Worm (Caenorhabditis elegans) whole organism, early embryonic: Measurements from ENCODE around the gene W03B1.9.
A peak's percentile ranks its signal among the peaks of the same experiment; 100 is the strongest.

Experiments used
- B0310.2 ChIP-seq: sonication (generic microtip); optimal IDR thresholded peaks from 2 replicates; lab custom pipeline; 2016; ENCODE audit warnings: mild to moderate bottlenecking, missing genetic modification characterization, missing compliant biosample characterization
- F13C5.2 ChIP-seq: sonication (generic microtip); optimal IDR thresholded peaks from 2 replicates; lab custom pipeline; 2017; ENCODE audit warnings: mild to moderate bottlenecking, missing genetic modification characterization, inconsistent platforms, missing compliant biosample characterization
- aly-1 ChIP-seq: sonication (generic microtip); optimal IDR thresholded peaks from 2 replicates; lab custom pipeline; 2016; ENCODE audit warnings: missing genetic modification characterization, missing compliant biosample characterization
- ama-1 ChIP-seq: fragments of 150-350 bp; optimal IDR thresholded peaks from 2 replicates; lab custom pipeline; 2014
- ceh-13 ChIP-seq: fragments of 200-800 bp; sonication (Bioruptor generic); optimal IDR thresholded peaks from 2 replicates; lab custom pipeline; 2018; ENCODE audit warnings: mild to moderate bottlenecking, missing genetic modification characterization, missing compliant biosample characterization
- ceh-36 ChIP-seq: sonication (generic microtip); optimal IDR thresholded peaks from 2 replicates; lab custom pipeline; 2016; ENCODE audit warnings: missing genetic modification characterization, inconsistent platforms, missing compliant biosample characterization
- ets-7 ChIP-seq: sonication (generic microtip); optimal IDR thresholded peaks from 2 replicates; lab custom pipeline; 2016; ENCODE audit warnings: missing genotype, missing genetic modification characterization, missing compliant biosample characterization
- flt-1 ChIP-seq: fragments of 200-800 bp; sonication (Bioruptor generic); IDR thresholded peaks from 2 replicates; pipeline ENCODE4 v1.3.6; 2022; ENCODE audit warnings: missing genetic modification characterization, missing compliant biosample characterization
- hmbx-1 ChIP-seq: sonication (generic microtip); optimal IDR thresholded peaks from 2 replicates; lab custom pipeline; 2016; ENCODE audit warnings: mild to moderate bottlenecking, missing genetic modification characterization, missing compliant biosample characterization
- hmg-4 ChIP-seq: fragments of 200-800 bp; sonication (Bioruptor generic); optimal IDR thresholded peaks from 2 replicates; lab custom pipeline; 2018; ENCODE audit warnings: mild to moderate bottlenecking, missing genetic modification characterization, missing compliant biosample characterization
- hnd-1 ChIP-seq: sonication (generic microtip); optimal IDR thresholded peaks from 2 replicates; lab custom pipeline; 2016; ENCODE audit warnings: missing genetic modification characterization, missing compliant biosample characterization
- pes-1 ChIP-seq: fragments of 200-800 bp; sonication (Bioruptor generic); IDR thresholded peaks from 2 replicates; pipeline ENCODE4 v1.3.6; 2022; ENCODE audit warnings: missing genetic modification reagents, missing genetic modification characterization, missing compliant biosample characterization
- scrt-1 ChIP-seq: fragments of 200-800 bp; sonication (Bioruptor generic); IDR thresholded peaks from 2 replicates; pipeline ENCODE4 v1.3.6; 2022; ENCODE audit warnings: missing genetic modification characterization, missing compliant biosample characterization
- sea-1 ChIP-seq: fragments of 200-800 bp; sonication (Bioruptor generic); conservative IDR thresholded peaks from 2 replicates; pipeline ENCODE4 v1.3.6; 2022; ENCODE audit warnings: missing genetic modification characterization, missing compliant biosample characterization
- tbx-11 ChIP-seq: fragments of 200-800 bp; sonication (Bioruptor generic); IDR thresholded peaks from 2 replicates; pipeline ENCODE4 v1.3.6; 2022; ENCODE audit warnings: missing genetic modification characterization, missing compliant biosample characterization
- tbx-37 ChIP-seq: fragments of 200-800 bp; sonication (Bioruptor generic); conservative IDR thresholded peaks from 2 replicates; pipeline ENCODE4 v1.3.6; 2022; ENCODE audit warnings: missing genetic modification reagents, missing genetic modification characterization, missing compliant biosample characterization
- tra-4 ChIP-seq: sonication (generic microtip); optimal IDR thresholded peaks from 2 replicates; lab custom pipeline; 2017; ENCODE audit warnings: missing genetic modification characterization, missing compliant biosample characterization

The W03B1.9 gene

DNA sequence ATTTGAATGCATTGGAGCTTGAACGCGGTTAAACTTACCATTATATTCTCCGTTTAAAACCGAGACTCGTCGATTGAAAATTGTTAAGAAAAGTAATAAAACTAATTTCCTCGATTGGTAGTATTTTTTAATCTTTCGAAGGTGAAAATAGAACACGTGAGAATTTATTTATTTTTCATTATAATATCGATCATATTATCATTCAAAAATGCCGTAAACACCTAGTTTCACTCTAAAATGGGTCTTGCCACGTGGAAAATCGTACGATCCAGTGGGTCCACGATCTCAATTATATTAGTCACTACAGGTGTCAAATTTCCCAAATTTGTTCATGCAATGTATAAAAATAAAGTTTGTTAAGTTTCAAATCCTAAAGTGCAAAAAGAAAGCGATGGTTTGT is at the start of gene W03B1.9:
Gene W03B1.9, minus strand, starts transcription at position 101 of the 400 bp plus-strand sequence.
- TF ChIP-seq tra-4 (tag; lab: Kevin White, UChicago) (no peak), flt-1 (GFP tag; lab: Robert Waterston, UW) (no peak), pes-1 (GFP tag; lab: Robert Waterston, UW) (no peak), ets-7 (tag; lab: Kevin White, UChicago) (no peak), ama-1 (lab: Kevin White, UChicago) (no peak), sea-1 (no peak), scrt-1 (GFP tag; lab: Robert Waterston, UW) (no peak), B0310.2 (tag; lab: Kevin White, UChicago) (no peak), aly-1 (no peak), tbx-37 (GFP tag; lab: Robert Waterston, UW) (no peak), hnd-1 (tag; lab: Kevin White, UChicago) (no peak), tbx-11 (GFP tag; lab: Robert Waterston, UW) (no peak), ceh-36 (no peak), hmbx-1 (tag; lab: Kevin White, UChicago) (no peak), F13C5.2 (tag; lab: Kevin White, UChicago) (no peak), ceh-13 (GFP tag; lab: Kevin White, UChicago) (no peak), hmg-4 (GFP tag; lab: Kevin White, UChicago) (no peak)

DNA sequence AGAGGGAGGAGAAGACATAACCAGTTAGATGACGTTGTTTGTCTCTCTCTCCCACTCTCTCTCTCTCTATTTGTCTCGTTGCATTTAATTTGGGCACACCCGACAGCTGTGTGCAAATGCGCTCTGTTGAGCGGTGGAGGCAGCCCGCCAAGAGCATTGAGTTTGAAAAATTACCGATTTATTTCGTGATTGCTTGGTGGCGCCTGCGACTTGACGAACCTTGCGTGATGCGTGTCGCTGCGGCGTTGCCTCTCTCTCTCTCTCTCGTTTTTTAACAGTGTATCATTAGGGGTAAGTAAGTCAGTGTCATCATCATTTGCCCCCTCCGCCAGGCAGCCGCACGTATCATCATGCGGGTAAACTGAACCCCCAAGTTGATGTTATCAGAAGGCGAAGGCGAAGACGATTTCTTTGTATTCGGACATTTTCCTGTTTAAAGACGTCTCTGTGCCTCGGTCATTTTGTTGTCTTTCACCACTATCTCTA is 49.3 kb upstream of the W03B1.9 start:
- no peak for TF ChIP-seq tbx-37 (GFP tag; lab: Robert Waterston, UW)
- TF ChIP-seq sea-1 = no peak
- TF ChIP-seq tbx-11 (GFP tag; lab: Robert Waterston, UW) = 0 out of 2 replicates have a peak, but pooled peaks have one; percentile 33
- TF ChIP-seq tra-4 (tag; lab: Kevin White, UChicago) = no peak
- no peak for TF ChIP-seq B0310.2 (tag; lab: Kevin White, UChicago)
- TF ChIP-seq F13C5.2 (tag; lab: Kevin White, UChicago) = peak; percentile 71
- no peak for TF ChIP-seq pes-1 (GFP tag; lab: Robert Waterston, UW)
- no peak for TF ChIP-seq flt-1 (GFP tag; lab: Robert Waterston, UW)
- TF ChIP-seq hnd-1 (tag; lab: Kevin White, UChicago) = no peak
- TF ChIP-seq ama-1 (lab: Kevin White, UChicago) = no peak
- no peak for TF ChIP-seq ceh-13 (GFP tag; lab: Kevin White, UChicago)
- no peak for TF ChIP-seq scrt-1 (GFP tag; lab: Robert Waterston, UW)
- TF ChIP-seq hmbx-1 (tag; lab: Kevin White, UChicago) = no peak
- no peak for TF ChIP-seq aly-1
- no peak for TF ChIP-seq ceh-36
- no peak for TF ChIP-seq ets-7 (tag; lab: Kevin White, UChicago)
- no peak for TF ChIP-seq hmg-4 (GFP tag; lab: Kevin White, UChicago)

DNA sequence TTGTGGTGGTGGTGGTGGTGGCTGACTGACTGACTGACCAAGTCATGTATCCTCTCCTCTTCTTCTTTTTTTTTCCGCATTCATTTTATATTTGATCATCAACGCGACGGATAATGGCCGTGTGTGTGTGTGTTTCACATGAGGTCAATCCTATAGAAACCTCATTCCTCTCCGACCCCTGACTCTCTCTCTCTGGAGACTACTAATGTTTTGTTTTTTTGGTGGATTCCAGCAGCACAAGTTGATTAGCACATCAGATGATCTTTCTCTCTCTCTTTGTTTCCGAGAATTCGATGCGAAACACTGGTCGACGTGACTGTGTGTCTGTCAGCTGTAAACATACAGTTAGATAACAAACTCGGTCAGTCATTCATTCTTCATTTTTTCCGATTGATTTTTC is 48.3 kb upstream of the W03B1.9 start, which contains the start of gene Y24D9A.7:
Gene Y24D9A.7, minus strand, starts transcription at position 46 of the 400 bp plus-strand sequence.
- TF ChIP-seq hmg-4 (GFP tag; lab: Kevin White, UChicago) (no peak), F13C5.2 (tag; lab: Kevin White, UChicago) (no peak), flt-1 (GFP tag; lab: Robert Waterston, UW) (no peak), pes-1 (GFP tag; lab: Robert Waterston, UW) (no peak), ama-1 (lab: Kevin White, UChicago) (no peak), hmbx-1 (tag; lab: Kevin White, UChicago) (no peak), aly-1 (no peak), ceh-36 (no peak), scrt-1 (GFP tag; lab: Robert Waterston, UW) (no peak), tbx-11 (GFP tag; lab: Robert Waterston, UW) (no peak), tra-4 (tag; lab: Kevin White, UChicago) (no peak), sea-1 (no peak), hnd-1 (tag; lab: Kevin White, UChicago) (no peak), tbx-37 (GFP tag; lab: Robert Waterston, UW) (no peak), B0310.2 (tag; lab: Kevin White, UChicago) (no peak)

DNA sequence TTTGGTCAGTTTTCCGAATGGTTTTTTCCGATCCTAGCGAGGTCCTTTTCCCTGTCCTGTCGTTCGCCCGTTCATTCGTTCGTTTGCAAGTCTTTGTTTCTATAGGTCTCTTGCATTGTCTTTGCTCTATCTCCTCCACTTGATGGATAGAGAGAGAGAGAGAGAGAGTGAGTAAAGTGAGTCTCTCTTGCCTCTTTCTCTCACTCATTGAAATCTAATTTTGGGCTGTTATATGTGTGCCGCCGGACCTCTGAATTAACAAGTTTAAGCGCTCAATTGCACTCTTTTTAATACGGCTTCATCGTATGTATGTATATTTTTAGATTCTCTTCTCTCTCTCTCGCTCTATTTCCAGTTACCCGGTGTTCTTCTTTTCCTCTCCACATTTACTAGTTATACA is 47.1 kb upstream of the W03B1.9 start:
- peak; percentile 38 for TF ChIP-seq hmg-4 (GFP tag; lab: Kevin White, UChicago)
- TF ChIP-seq tbx-37 (GFP tag; lab: Robert Waterston, UW) = no peak
- no peak for TF ChIP-seq hmbx-1 (tag; lab: Kevin White, UChicago)

DNA sequence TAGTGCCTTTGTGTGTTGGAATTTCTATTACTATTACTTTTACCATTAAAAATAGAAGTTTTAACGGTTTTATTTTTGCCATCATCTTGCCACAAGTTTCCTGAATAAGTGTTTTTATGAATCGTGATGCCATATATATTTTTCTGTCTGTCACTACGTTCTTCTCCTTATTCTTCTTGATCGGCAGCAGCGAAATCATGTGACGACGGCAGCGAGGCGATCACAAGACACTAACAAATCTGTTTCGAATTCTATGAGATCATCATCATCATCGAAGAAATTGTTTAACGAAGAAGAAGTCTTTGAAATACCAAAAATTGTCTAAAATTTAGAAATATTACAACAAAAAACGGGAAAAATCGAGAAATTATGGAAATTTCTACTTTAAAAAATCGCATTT is 45.6 kb upstream of the W03B1.9 start:
- no peak for TF ChIP-seq B0310.2 (tag; lab: Kevin White, UChicago)
- no peak for TF ChIP-seq ceh-36
- no peak for TF ChIP-seq flt-1 (GFP tag; lab: Robert Waterston, UW)
- TF ChIP-seq aly-1 = no peak
- no peak for TF ChIP-seq F13C5.2 (tag; lab: Kevin White, UChicago)
- no peak for TF ChIP-seq hmbx-1 (tag; lab: Kevin White, UChicago)
- no peak for TF ChIP-seq sea-1
- no peak for TF ChIP-seq tbx-11 (GFP tag; lab: Robert Waterston, UW)
- TF ChIP-seq scrt-1 (GFP tag; lab: Robert Waterston, UW) = no peak
- TF ChIP-seq pes-1 (GFP tag; lab: Robert Waterston, UW) = no peak
- no peak for TF ChIP-seq hmg-4 (GFP tag; lab: Kevin White, UChicago)
- no peak for TF ChIP-seq tra-4 (tag; lab: Kevin White, UChicago)
- TF ChIP-seq hnd-1 (tag; lab: Kevin White, UChicago) = no peak

DNA sequence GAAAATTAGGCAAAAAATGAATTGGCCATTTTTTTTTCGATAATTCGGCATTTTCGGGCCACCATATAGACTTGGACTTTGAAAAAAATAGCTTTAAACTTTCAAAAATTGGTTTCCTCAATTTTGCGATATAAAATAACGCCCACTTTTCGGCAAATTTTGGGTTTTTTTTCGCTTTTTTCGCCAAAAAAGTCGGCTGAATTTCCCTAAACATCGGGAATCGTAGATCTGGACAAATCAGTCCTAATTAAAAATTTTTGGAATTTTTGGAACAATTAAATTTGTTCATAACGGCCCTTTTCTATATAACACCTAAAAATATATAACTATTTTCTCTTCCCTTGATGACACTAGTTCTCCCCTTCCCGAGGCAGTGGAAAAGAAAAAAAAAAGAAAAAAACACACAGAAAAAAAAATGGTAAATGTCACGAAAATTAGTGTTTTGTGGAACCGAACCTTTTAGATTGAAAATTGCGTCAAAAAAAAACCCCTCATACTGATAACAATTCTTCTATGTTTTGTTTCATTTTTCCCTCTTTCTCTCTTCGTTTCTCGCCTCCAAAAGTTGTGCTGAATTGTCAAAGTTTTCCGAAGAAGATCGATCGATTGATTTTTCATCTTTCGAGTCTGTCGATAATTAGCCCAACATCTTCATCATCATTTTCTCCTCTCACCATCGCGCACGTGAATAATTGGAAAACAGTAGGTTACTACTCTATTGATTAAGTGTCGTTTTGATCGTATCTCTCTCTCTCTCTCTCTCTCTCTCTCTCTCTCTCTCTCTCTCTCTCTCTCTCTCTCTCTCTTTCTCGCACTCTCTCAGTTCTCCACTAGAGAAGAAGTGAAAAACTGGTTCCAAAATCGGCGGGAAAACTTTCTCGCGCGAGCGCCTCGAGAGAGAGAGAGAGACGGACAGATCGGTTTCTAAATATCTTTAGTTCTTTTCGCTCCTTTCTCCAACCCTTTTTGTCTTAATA is 43.9 kb upstream of the W03B1.9 start, which contains the start of gene Y24D9A.6:
Gene Y24D9A.6, minus strand, starts transcription at position 51 of the 977 bp plus-strand sequence.
- TF ChIP-seq tra-4 (tag; lab: Kevin White, UChicago) (no peak), F13C5.2 (tag; lab: Kevin White, UChicago) (no peak), hnd-1 (tag; lab: Kevin White, UChicago) (no peak), scrt-1 (GFP tag; lab: Robert Waterston, UW) (no peak), ceh-36 (no peak), flt-1 (GFP tag; lab: Robert Waterston, UW) (no peak), aly-1 (no peak), tbx-11 (GFP tag; lab: Robert Waterston, UW) (no peak), B0310.2 (tag; lab: Kevin White, UChicago) (no peak), pes-1 (GFP tag; lab: Robert Waterston, UW) (no peak)
